Worm (Caenorhabditis elegans) whole organism, mixed stage, embryonic: ENCODE measurements around the gene F09C6.11.

Source experiments
- ces-1 ChIP-seq: fragments of 150-350 bp; optimal IDR thresholded peaks from 2 replicates; lab custom pipeline; 2014; ENCODE audit warnings: missing biosample characterization, missing genetic modification reagents, missing genetic modification characterization
- elt-3 ChIP-seq: fragments of 150-350 bp; optimal IDR thresholded peaks from 2 replicates; lab custom pipeline; 2014; ENCODE audit warnings: missing biosample characterization, missing genetic modification characterization
- nhr-237 ChIP-seq: fragments of 150-350 bp; optimal IDR thresholded peaks from 2 replicates; lab custom pipeline; 2014; ENCODE audit warnings: missing biosample characterization, missing genetic modification characterization
- ztf-11 ChIP-seq: fragments of 150-350 bp; optimal IDR thresholded peaks from 2 replicates; lab custom pipeline; 2014; ENCODE audit warnings: missing biosample characterization, missing genetic modification characterization

ce11 chrV:16840283-16840682 lies 41.8 kb downstream of the F09C6.11 start:
- TF ChIP-seq nhr-237: no peak
- TF ChIP-seq elt-3 (tag; lab: Kevin White, UChicago): no peak
- no peak for TF ChIP-seq ces-1 (GFP tag; lab: Kevin White, UChicago)
- no peak for TF ChIP-seq ztf-11 (tag; lab: Kevin White, UChicago)
